Worm (Caenorhabditis elegans) whole organism, young adult: ENCODE data around the gene pqn-53.
A peak's percentile ranks its signal among the peaks of the same experiment; 100 is the strongest.

ENCODE experiments used
- C17E4.6 ChIP-seq: fragments of 200-800 bp; sonication (Bioruptor generic); IDR thresholded peaks from 2 replicates; pipeline ENCODE4 v1.3.6; 2022; ENCODE audit warnings: missing genetic modification reagents, missing genetic modification characterization, missing compliant biosample characterization
- K12H6.12 ChIP-seq: fragments of 200-800 bp; sonication (Bioruptor generic); optimal IDR thresholded peaks from 2 replicates; lab custom pipeline; 2018; ENCODE audit warnings: mild to moderate bottlenecking, missing genetic modification characterization, missing compliant biosample characterization
- Y53F4B.3 ChIP-seq: fragments of 200-800 bp; sonication (Bioruptor generic); IDR thresholded peaks from 2 replicates; pipeline ENCODE4 v1.3.6; 2022; ENCODE audit warnings: missing genetic modification reagents, missing genetic modification characterization, missing compliant biosample characterization
- Y53G8AR.9 ChIP-seq: fragments of 200-800 bp; sonication (Bioruptor generic); conservative IDR thresholded peaks from 2 replicates; pipeline ENCODE4 v1.3.6; 2022; ENCODE audit warnings: missing genetic modification reagents, missing genetic modification characterization, missing compliant biosample characterization
- ZK185.1 ChIP-seq: sonication (generic microtip); optimal IDR thresholded peaks from 2 replicates; lab custom pipeline; 2016; ENCODE audit warnings: mild to moderate bottlenecking, missing genetic modification characterization, missing compliant biosample characterization; ENCODE audit not compliant: poor library complexity, severe bottlenecking
- ama-1 ChIP-seq, 3 experiments: fragments of 150-350 bp in 1 of 3; sonication (generic microtip) in 2 of 3; optimal IDR thresholded peaks; 2 replicates each; lab custom pipeline; 2014 to 2018; ENCODE audit warnings: missing biosample characterization in 2 of 3, missing genetic modification characterization in 2 of 3, missing genetic modification reagents in 2 of 3
- aptf-2 ChIP-seq: fragments of 200-800 bp; sonication (Bioruptor generic); conservative IDR thresholded peaks from 2 replicates; pipeline ENCODE4 v1.3.6; 2022; ENCODE audit warnings: missing genetic modification reagents, missing genetic modification characterization, missing compliant biosample characterization
- attf-6 ChIP-seq: fragments of 200-800 bp; sonication (Bioruptor generic); IDR thresholded peaks from 2 replicates; pipeline ENCODE4 v1.3.6; 2022; ENCODE audit warnings: missing genetic modification reagents, missing genetic modification characterization, missing compliant biosample characterization
- bed-1 ChIP-seq: fragments of 200-800 bp; sonication (Bioruptor generic); IDR thresholded peaks from 2 replicates; pipeline ENCODE4 v1.3.6; 2022; ENCODE audit warnings: missing genetic modification reagents, missing genetic modification characterization, missing compliant biosample characterization
- ccch-3 ChIP-seq: fragments of 200-800 bp; sonication (Bioruptor generic); optimal IDR thresholded peaks from 2 replicates; lab custom pipeline; 2018; ENCODE audit warnings: mild to moderate bottlenecking, missing genetic modification characterization, missing compliant biosample characterization
- cebp-1 ChIP-seq, 2 experiments: fragments of 200-800 bp in 1 of 2; sonication (Bioruptor generic) in 1 of 2; sonication (generic microtip) in 1 of 2; IDR thresholded peaks in 1 of 2; optimal IDR thresholded peaks in 1 of 2; 2 replicates each; pipeline versions ENCODE4 v1.3.6 to Lab custom; 2017 to 2022; ENCODE audit warnings: missing compliant biosample characterization in 2 of 2, missing genetic modification characterization in 2 of 2, mild to moderate bottlenecking in 1 of 2, missing genetic modification reagents in 1 of 2, moderate library complexity in 1 of 2
- ceh-58 ChIP-seq: fragments of 200-800 bp; sonication (Bioruptor generic); IDR thresholded peaks from 2 replicates; pipeline ENCODE4 v1.3.6; 2022; ENCODE audit warnings: missing genetic modification characterization, missing compliant biosample characterization
- ceh-91 ChIP-seq: fragments of 200-800 bp; sonication (Bioruptor generic); IDR thresholded peaks from 2 replicates; pipeline ENCODE4 v1.3.6; 2022; ENCODE audit warnings: missing genetic modification reagents, missing genetic modification characterization, missing compliant biosample characterization
- chd-7 ChIP-seq: sonication (generic microtip); optimal IDR thresholded peaks from 2 replicates; lab custom pipeline; 2016; ENCODE audit warnings: mild to moderate bottlenecking, missing genetic modification characterization, moderate library complexity, missing compliant biosample characterization
- egl-44 ChIP-seq: fragments of 200-800 bp; sonication (Bioruptor generic); IDR thresholded peaks from 2 replicates; pipeline ENCODE4 v1.3.6; 2022; ENCODE audit warnings: missing genetic modification reagents, missing genetic modification characterization, missing compliant biosample characterization
- egrh-3 ChIP-seq: fragments of 200-800 bp; sonication (Bioruptor generic); IDR thresholded peaks from 2 replicates; pipeline ENCODE4 v1.3.6; 2022; ENCODE audit warnings: missing genetic modification reagents, missing genetic modification characterization, missing compliant biosample characterization
- him-1 ChIP-seq: sonication (generic microtip); optimal IDR thresholded peaks from 2 replicates; lab custom pipeline; 2016; ENCODE audit warnings: missing genotype, missing genetic modification reagents, missing genetic modification characterization, missing compliant biosample characterization
- hmg-20 ChIP-seq: fragments of 200-800 bp; sonication (Bioruptor generic); IDR thresholded peaks from 2 replicates; pipeline ENCODE4 v1.3.6; 2022; ENCODE audit warnings: missing genetic modification reagents, missing genetic modification characterization, missing compliant biosample characterization
- hrde-1 ChIP-seq: sonication (generic microtip); optimal IDR thresholded peaks from 2 replicates; lab custom pipeline; 2016; ENCODE audit warnings: missing genetic modification characterization, mild to moderate bottlenecking, missing compliant biosample characterization, moderate library complexity, missing genotype, missing genetic modification reagents, borderline replicate concordance
- lin-40 ChIP-seq: sonication (generic microtip); optimal IDR thresholded peaks from 2 replicates; lab custom pipeline; 2016; ENCODE audit warnings: missing genetic modification characterization, mild to moderate bottlenecking, missing compliant biosample characterization, missing genotype, missing genetic modification reagents
- madf-3 ChIP-seq: fragments of 200-800 bp; sonication (Bioruptor generic); IDR thresholded peaks from 2 replicates; pipeline ENCODE4 v1.3.6; 2022; ENCODE audit warnings: missing genetic modification reagents, missing genetic modification characterization, missing compliant biosample characterization
- mcd-1 ChIP-seq: fragments of 200-800 bp; sonication (Bioruptor generic); IDR thresholded peaks from 2 replicates; pipeline ENCODE4 v1.3.6; 2022; ENCODE audit warnings: missing genetic modification reagents, missing genetic modification characterization, missing compliant biosample characterization
- mes-4 ChIP-seq: sonication (generic microtip); optimal IDR thresholded peaks from 2 replicates; lab custom pipeline; 2016; ENCODE audit warnings: missing genotype, missing genetic modification characterization, missing compliant biosample characterization
- mxl-1 ChIP-seq: sonication (generic microtip); optimal IDR thresholded peaks from 2 replicates; lab custom pipeline; 2016; ENCODE audit warnings: missing genetic modification characterization, missing compliant biosample characterization
- nfyb-1 ChIP-seq: fragments of 200-800 bp; sonication (Bioruptor generic); IDR thresholded peaks from 2 replicates; pipeline ENCODE4 v1.3.6; 2022; ENCODE audit warnings: missing genetic modification reagents, missing genetic modification characterization, missing compliant biosample characterization
- pbrm-1 ChIP-seq: fragments of 200-800 bp; sonication (Bioruptor generic); IDR thresholded peaks from 2 replicates; pipeline ENCODE4 v1.3.6; 2022; ENCODE audit warnings: missing genetic modification reagents, missing genetic modification characterization, missing compliant biosample characterization
- pha-4 ChIP-seq: fragments of 150-350 bp; sonication (generic microtip); optimal IDR thresholded peaks from 2 replicates; lab custom pipeline; 2014; ENCODE audit warnings: missing biosample characterization, missing genetic modification reagents, missing genetic modification characterization
- rcor-1 ChIP-seq: fragments of 200-800 bp; sonication (Bioruptor generic); IDR thresholded peaks from 2 replicates; pipeline ENCODE4 v1.3.6; 2022; ENCODE audit warnings: missing genetic modification reagents, missing genetic modification characterization, missing compliant biosample characterization
- snpc-1.3 ChIP-seq: sonication (generic microtip); optimal IDR thresholded peaks from 2 replicates; lab custom pipeline; 2017; ENCODE audit warnings: missing genetic modification characterization, mild to moderate bottlenecking, missing compliant biosample characterization, antibody characterized with exemption, moderate library complexity, missing genotype, missing genetic modification reagents; ENCODE audit not compliant: insufficient read depth
- sptf-2 ChIP-seq: fragments of 200-800 bp; sonication (Bioruptor generic); optimal IDR thresholded peaks from 2 replicates; lab custom pipeline; 2018; ENCODE audit warnings: mild to moderate bottlenecking, missing genetic modification characterization, missing compliant biosample characterization
- tbx-9 ChIP-seq: sonication (generic microtip); optimal IDR thresholded peaks from 2 replicates; lab custom pipeline; 2016; ENCODE audit warnings: borderline replicate concordance, missing genetic modification characterization, inconsistent platforms, missing compliant biosample characterization
- tlf-1 ChIP-seq: fragments of 200-800 bp; sonication (Bioruptor generic); optimal IDR thresholded peaks from 2 replicates; lab custom pipeline; 2018; ENCODE audit warnings: mild to moderate bottlenecking, missing genetic modification characterization, missing compliant biosample characterization
- unc-62 ChIP-seq: fragments of 150-350 bp; optimal IDR thresholded peaks from 2 replicates; lab custom pipeline; 2014; ENCODE audit warnings: missing biosample characterization, missing genetic modification reagents, missing genetic modification characterization
- zfh-2 ChIP-seq: fragments of 200-800 bp; sonication (Bioruptor generic); conservative IDR thresholded peaks from 2 replicates; pipeline ENCODE4 v1.3.6; 2022; ENCODE audit warnings: missing genetic modification reagents, missing genetic modification characterization, missing compliant biosample characterization
- ztf-18 ChIP-seq: sonication (generic microtip); optimal IDR thresholded peaks from 2 replicates; lab custom pipeline; 2016; ENCODE audit warnings: missing genotype, mild to moderate bottlenecking, missing genetic modification characterization, missing compliant biosample characterization

The pqn-53 gene

ce11 chrV:12038783-12039182 is 26.4 kb downstream of the pqn-53 start:
- TF ChIP-seq egrh-3 (GFP tag; lab: Robert Waterston, UW), result peak; percentile 63; the same call in 1 of the 2 replicates
- peak; percentile 95 for TF ChIP-seq zfh-2 (GFP tag; lab: Robert Waterston, UW)
- no peak for TF ChIP-seq nfyb-1
- TF ChIP-seq ama-1 (optimal IDR thresholded peaks at IDR 0.05; lab: Kevin White, UChicago), result peak; percentile 57
- TF ChIP-seq ama-1 (GFP tag; optimal IDR thresholded peaks at IDR 0.05; lab: Kevin White, UChicago), result no peak
- no peak for TF ChIP-seq hmg-20 (GFP tag; lab: Robert Waterston, UW)
- TF ChIP-seq ztf-18 (tag; lab: Kevin White, UChicago), result peak; percentile 20
- no peak for TF ChIP-seq tlf-1 (GFP tag; lab: Kevin White, UChicago)
- no peak for TF ChIP-seq egl-44
- TF ChIP-seq rcor-1, result 0 out of 2 replicates have a peak, but pooled peaks have one; percentile 25
- TF ChIP-seq mcd-1 (GFP tag; lab: Robert Waterston, UW), result peak; percentile 42
- no peak for TF ChIP-seq mes-4
- TF ChIP-seq sptf-2, result peak; percentile 60

DNA sequence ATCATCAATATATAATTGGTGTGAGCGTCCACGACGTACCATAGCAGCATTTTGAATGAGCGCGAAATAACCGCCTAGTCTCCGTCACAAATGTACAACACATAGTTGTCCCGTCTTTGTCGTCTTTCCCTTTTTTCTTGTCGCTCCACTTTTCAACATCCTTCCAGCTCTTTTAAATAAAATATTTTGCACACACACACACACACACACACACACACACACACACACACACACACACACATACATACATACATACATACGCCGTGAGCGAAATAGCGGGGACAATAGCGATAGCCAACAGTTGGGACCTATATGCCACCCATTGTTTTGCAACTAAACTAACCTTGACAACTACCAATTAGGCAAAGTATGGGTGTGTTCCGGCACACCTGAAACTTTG is 26.9 kb downstream of the pqn-53 start:
- TF ChIP-seq lin-40 (tag; lab: Kevin White, UChicago) (no peak), mxl-1 (tag; lab: Kevin White, UChicago) (no peak)

- TF ChIP-seq egl-44, result no peak
- TF ChIP-seq aptf-2 (GFP tag; lab: Robert Waterston, UW), result no peak
- no peak for TF ChIP-seq hrde-1 (tag; lab: Kevin White, UChicago)
- TF ChIP-seq K12H6.12 (tag; lab: Kevin White, UChicago), result no peak
- no peak for TF ChIP-seq unc-62 (GFP tag; lab: Kevin White, UChicago)
- no peak for TF ChIP-seq tbx-9 (tag; lab: Kevin White, UChicago)
- no peak for TF ChIP-seq chd-7 (tag; lab: Kevin White, UChicago)
These were observed 27.3 kb downstream of the pqn-53 start for ce11 chrV:12037889-12038288.

- TF ChIP-seq ccch-3 (no peak), madf-3 (GFP tag; lab: Robert Waterston, UW) (peak; percentile 44; the same call in 1 of the 2 replicates)
- TF ChIP-seq, all 124 proteins: peak for 1
These were observed 29.1 kb downstream of the pqn-53 start for ce11 chrV:12036129-12036528.

DNA sequence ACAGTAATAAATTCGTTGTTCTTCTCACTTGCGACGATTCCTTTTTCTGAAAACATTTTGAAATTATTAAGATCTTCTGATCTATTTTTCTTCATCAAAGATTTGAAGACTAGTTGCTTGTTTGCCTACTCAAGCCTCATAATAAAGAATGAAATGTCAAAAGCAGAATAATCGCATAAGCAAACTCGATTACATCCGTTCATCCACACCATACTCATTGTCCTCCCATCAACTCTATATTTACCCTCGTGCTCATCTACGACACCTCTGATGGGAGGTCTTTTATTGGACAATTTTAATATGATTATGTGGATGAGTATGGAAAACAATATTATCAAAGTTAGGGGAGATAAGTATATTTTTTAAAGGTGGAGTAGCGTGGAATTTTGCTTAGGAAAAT is 31.4 kb downstream of the pqn-53 start:
- TF ChIP-seq nfyb-1 (no peak), Y53G8AR.9 (GFP tag; lab: Robert Waterston, UW) (no peak), C17E4.6 (GFP tag; lab: Robert Waterston, UW) (no peak), ceh-91 (GFP tag; lab: Robert Waterston, UW) (no peak), him-1 (tag; lab: Kevin White, UChicago) (no peak), ceh-58 (GFP tag; lab: Robert Waterston, UW) (no peak), Y53F4B.3 (GFP tag; lab: Robert Waterston, UW) (no peak), ZK185.1 (tag; lab: Kevin White, UChicago) (no peak), bed-1 (GFP tag; lab: Robert Waterston, UW) (no peak), attf-6 (GFP tag; lab: Robert Waterston, UW) (no peak), pbrm-1 (no peak), pha-4 (tag; lab: Kevin White, UChicago) (no peak), cebp-1 (GFP tag; IDR thresholded peaks at IDR 0.05; lab: Robert Waterston, UW) (no peak), cebp-1 (tag; optimal IDR thresholded peaks at IDR 0.05; lab: Kevin White, UChicago) (no peak), snpc-1.3 (tag; lab: Kevin White, UChicago) (no peak)
